Worm (Caenorhabditis elegans) whole organism, L4/young adult: ENCODE results near the gene ZK1098.2.

Experiments
- W03F9.2 ChIP-seq: fragments of 150-350 bp; optimal IDR thresholded peaks from 2 replicates; lab custom pipeline; 2014; ENCODE audit warnings: missing biosample characterization, missing genetic modification characterization
- dao-5 ChIP-seq: sonication (generic microtip); optimal IDR thresholded peaks from 2 replicates; lab custom pipeline; 2016; ENCODE audit warnings: missing genotype, missing genetic modification characterization, moderate library complexity, missing compliant biosample characterization
- him-1 ChIP-seq: sonication (generic microtip); optimal IDR thresholded peaks from 2 replicates; lab custom pipeline; 2016; ENCODE audit warnings: missing genotype, missing genetic modification reagents, missing genetic modification characterization, missing compliant biosample characterization

ZK1098.2 gene

DNA sequence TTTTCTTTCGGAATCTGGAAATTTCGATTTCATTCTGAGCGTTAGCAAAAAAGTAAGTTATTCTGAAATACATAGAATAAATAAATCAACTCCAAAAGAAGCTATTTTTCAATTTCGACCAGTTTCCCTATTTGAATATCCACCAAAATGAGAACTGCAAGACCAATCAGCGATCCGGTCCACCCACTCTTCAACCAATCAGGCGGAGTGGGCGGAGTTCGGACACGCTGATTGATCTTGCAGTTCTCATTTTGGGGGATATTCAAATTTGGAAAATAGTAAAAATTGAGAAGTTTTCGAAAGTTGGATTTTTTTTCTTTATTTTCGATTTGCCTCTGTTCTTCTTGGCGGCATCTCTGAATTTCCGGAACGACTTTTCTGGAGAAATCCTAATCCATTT lies 41.9 kb downstream of the ZK1098.2 start:
- no peak for TF ChIP-seq W03F9.2 (tag; lab: Kevin White, UChicago)
- no peak for TF ChIP-seq dao-5 (tag; lab: Kevin White, UChicago)
- no peak for TF ChIP-seq him-1 (tag; lab: Kevin White, UChicago)

DNA sequence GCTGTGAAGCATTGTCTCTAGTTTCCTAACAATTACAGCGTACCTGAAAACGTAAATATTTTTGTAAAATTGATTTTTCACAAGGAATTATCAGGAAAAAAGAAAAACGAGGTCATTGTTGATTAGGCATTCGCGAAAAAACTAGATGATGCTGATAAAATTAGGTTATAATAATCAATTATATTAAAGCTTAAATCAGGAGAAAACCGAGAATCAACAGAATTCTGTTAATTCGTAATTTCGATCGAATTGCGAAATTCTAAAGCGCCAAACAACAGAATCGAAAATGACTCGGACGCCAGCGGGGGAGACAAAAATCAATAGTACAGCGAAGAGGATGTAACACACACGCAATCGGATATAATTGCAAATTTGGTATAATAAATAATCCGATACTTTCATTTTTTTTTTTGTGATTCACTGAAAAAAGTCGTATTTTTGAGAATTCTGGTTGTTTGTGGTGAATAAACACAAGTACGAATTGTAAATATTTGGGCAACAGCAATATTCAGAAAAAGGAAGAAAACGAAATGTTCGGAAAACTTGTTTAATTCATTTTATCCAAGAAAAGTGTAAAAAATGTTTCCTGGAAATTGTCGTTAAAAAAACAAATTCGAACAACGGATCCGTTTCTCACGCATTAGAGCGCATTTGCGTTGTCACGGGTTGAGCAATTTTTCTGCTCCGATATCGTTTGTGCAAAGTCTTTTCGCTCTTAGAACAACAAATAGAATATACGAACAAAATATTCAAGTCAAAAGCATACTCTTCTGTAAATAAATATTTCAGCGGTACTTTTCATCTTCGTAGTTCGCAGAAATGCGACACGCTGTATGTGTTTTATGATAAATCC lies 51.3 kb downstream of the ZK1098.2 start, which contains the start of gene ced-7:
Gene ced-7, minus strand, starts transcription at position 51 of the 853 bp plus-strand sequence.
- TF ChIP-seq W03F9.2 (tag; lab: Kevin White, UChicago) (no peak), him-1 (tag; lab: Kevin White, UChicago) (no peak), dao-5 (tag; lab: Kevin White, UChicago) (no peak)
